Worm (Caenorhabditis elegans) whole organism, early embryonic: ENCODE measurements around the gene cutl-1.

ENCODE experiments used
- B0310.2 ChIP-seq: sonication (generic microtip); optimal IDR thresholded peaks from 2 replicates; lab custom pipeline; 2016; ENCODE audit warnings: mild to moderate bottlenecking, missing genetic modification characterization, missing compliant biosample characterization
- aly-1 ChIP-seq: sonication (generic microtip); optimal IDR thresholded peaks from 2 replicates; lab custom pipeline; 2016; ENCODE audit warnings: missing genetic modification characterization, missing compliant biosample characterization
- ama-1 ChIP-seq: fragments of 150-350 bp; optimal IDR thresholded peaks from 2 replicates; lab custom pipeline; 2014
- hmbx-1 ChIP-seq: sonication (generic microtip); optimal IDR thresholded peaks from 2 replicates; lab custom pipeline; 2016; ENCODE audit warnings: mild to moderate bottlenecking, missing genetic modification characterization, missing compliant biosample characterization
- hmg-4 ChIP-seq: fragments of 200-800 bp; sonication (Bioruptor generic); optimal IDR thresholded peaks from 2 replicates; lab custom pipeline; 2018; ENCODE audit warnings: mild to moderate bottlenecking, missing genetic modification characterization, missing compliant biosample characterization
- hnd-1 ChIP-seq: sonication (generic microtip); optimal IDR thresholded peaks from 2 replicates; lab custom pipeline; 2016; ENCODE audit warnings: missing genetic modification characterization, missing compliant biosample characterization
- pes-1 ChIP-seq: fragments of 200-800 bp; sonication (Bioruptor generic); IDR thresholded peaks from 2 replicates; pipeline ENCODE4 v1.3.6; 2022; ENCODE audit warnings: missing genetic modification reagents, missing genetic modification characterization, missing compliant biosample characterization
- sea-1 ChIP-seq: fragments of 200-800 bp; sonication (Bioruptor generic); conservative IDR thresholded peaks from 2 replicates; pipeline ENCODE4 v1.3.6; 2022; ENCODE audit warnings: missing genetic modification characterization, missing compliant biosample characterization
- tbx-11 ChIP-seq: fragments of 200-800 bp; sonication (Bioruptor generic); IDR thresholded peaks from 2 replicates; pipeline ENCODE4 v1.3.6; 2022; ENCODE audit warnings: missing genetic modification characterization, missing compliant biosample characterization
- tbx-37 ChIP-seq: fragments of 200-800 bp; sonication (Bioruptor generic); conservative IDR thresholded peaks from 2 replicates; pipeline ENCODE4 v1.3.6; 2022; ENCODE audit warnings: missing genetic modification reagents, missing genetic modification characterization, missing compliant biosample characterization
- tra-4 ChIP-seq: sonication (generic microtip); optimal IDR thresholded peaks from 2 replicates; lab custom pipeline; 2017; ENCODE audit warnings: missing genetic modification characterization, missing compliant biosample characterization

DNA sequence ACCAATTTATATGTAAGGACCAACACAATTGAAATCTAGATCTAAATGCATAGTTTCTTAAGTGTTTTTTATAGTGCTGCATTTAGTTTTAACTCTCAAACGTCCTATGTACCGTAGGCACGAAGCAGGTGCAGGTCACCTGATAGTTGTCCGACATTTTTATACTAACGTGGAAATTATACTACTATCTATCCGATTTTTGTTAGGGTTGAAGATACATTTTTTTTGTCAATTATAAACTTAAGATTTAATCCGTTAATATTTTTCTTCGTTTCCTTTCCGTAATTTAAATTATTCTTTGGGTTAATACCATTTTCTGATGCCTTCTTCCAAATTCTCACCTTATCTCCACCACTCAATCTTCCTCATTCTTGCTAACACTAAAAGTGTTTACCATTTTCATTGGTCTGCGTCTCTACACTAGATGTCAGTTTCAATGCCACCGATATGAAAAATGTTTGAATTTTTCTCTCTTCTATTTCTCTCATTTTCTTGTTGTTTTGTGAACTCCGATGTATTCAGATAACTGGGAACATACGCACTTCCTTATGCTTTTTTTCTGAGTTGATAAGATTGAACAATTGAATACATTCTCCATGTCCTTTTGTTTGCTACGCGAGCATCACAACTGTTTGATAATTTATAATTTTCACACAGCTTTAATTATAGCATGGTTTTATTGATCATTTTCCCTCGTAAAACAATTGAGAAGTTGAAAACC, 39.5 kb upstream of the cutl-1 start, which contains the start of gene Y2H9A.4:
- TF ChIP-seq ama-1 (lab: Kevin White, UChicago), result no peak
- TF ChIP-seq B0310.2 (tag; lab: Kevin White, UChicago), result no peak
- TF ChIP-seq hnd-1 (tag; lab: Kevin White, UChicago), result no peak
- TF ChIP-seq tbx-37, result no peak
- no peak for TF ChIP-seq tra-4 (tag; lab: Kevin White, UChicago)
- no peak for TF ChIP-seq aly-1
- TF ChIP-seq hmg-4 (GFP tag; lab: Kevin White, UChicago), result no peak
- no peak for TF ChIP-seq tbx-11
- no peak for TF ChIP-seq hmbx-1 (tag; lab: Kevin White, UChicago)
- no peak for TF ChIP-seq pes-1 (GFP tag; lab: Robert Waterston, UW)
- no peak for TF ChIP-seq sea-1
